Worm (Caenorhabditis elegans) whole organism, midembryonic: Measurements from ENCODE around the gene M163.8.

Experiments used
- T22C8.4 ChIP-seq: fragments of 200-800 bp; sonication (Bioruptor generic); IDR thresholded peaks from 2 replicates; pipeline ENCODE4 v1.3.6; 2022; ENCODE audit warnings: missing genetic modification characterization, missing compliant biosample characterization
- cog-1 ChIP-seq: sonication (generic microtip); optimal IDR thresholded peaks from 2 replicates; lab custom pipeline; 2016; ENCODE audit warnings: missing genetic modification characterization, missing compliant biosample characterization
- flt-1 ChIP-seq: fragments of 200-800 bp; sonication (Bioruptor generic); IDR thresholded peaks from 2 replicates; pipeline ENCODE4 v1.3.6; 2022; ENCODE audit warnings: missing genetic modification characterization, missing compliant biosample characterization
- klf-2 ChIP-seq: fragments of 200-800 bp; sonication (Bioruptor generic); conservative IDR thresholded peaks from 2 replicates; pipeline ENCODE4 v1.3.6; 2022; ENCODE audit warnings: missing genetic modification reagents, missing genetic modification characterization, missing compliant biosample characterization
- med-1 ChIP-seq: sonication (generic microtip); optimal IDR thresholded peaks from 2 replicates; lab custom pipeline; 2017; ENCODE audit warnings: missing genetic modification characterization, mild to moderate bottlenecking, missing compliant biosample characterization, antibody characterized with exemption, missing genetic modification reagents; ENCODE audit not compliant: insufficient read depth
- ref-1 ChIP-seq: fragments of 200-800 bp; sonication (Bioruptor generic); conservative IDR thresholded peaks from 2 replicates; pipeline ENCODE4 v1.3.6; 2022; ENCODE audit warnings: missing genetic modification reagents, missing genetic modification characterization, missing compliant biosample characterization
- tab-1 ChIP-seq: fragments of 200-800 bp; sonication (Bioruptor generic); IDR thresholded peaks from 2 replicates; pipeline ENCODE4 v1.3.6; 2022; ENCODE audit warnings: missing genetic modification characterization, missing compliant biosample characterization
- ztf-23 ChIP-seq: fragments of 200-800 bp; sonication (Bioruptor generic); IDR thresholded peaks from 2 replicates; pipeline ENCODE4 v1.3.6; 2022; ENCODE audit warnings: missing genetic modification reagents, missing genetic modification characterization, missing compliant biosample characterization
- ztf-29 ChIP-seq: fragments of 200-800 bp; sonication (Bioruptor generic); IDR thresholded peaks from 2 replicates; pipeline ENCODE4 v1.3.6; 2022; ENCODE audit warnings: missing genetic modification reagents, missing genetic modification characterization, missing compliant biosample characterization

ce11 chrX:14481637-14482036 is 3.3 kb upstream of the M163.8 start:
- TF ChIP-seq flt-1 (GFP tag; lab: Robert Waterston, UW) = no peak
- no peak for TF ChIP-seq ztf-23 (GFP tag; lab: Robert Waterston, UW)
- no peak for TF ChIP-seq tab-1
- TF ChIP-seq ref-1 (GFP tag; lab: Robert Waterston, UW) = no peak
- no peak for TF ChIP-seq T22C8.4 (GFP tag; lab: Robert Waterston, UW)
- TF ChIP-seq ztf-29 (GFP tag; lab: Robert Waterston, UW) = no peak
- TF ChIP-seq med-1 (GFP tag; lab: Kevin White, UChicago) = no peak
- TF ChIP-seq klf-2 (GFP tag; lab: Robert Waterston, UW) = no peak
- TF ChIP-seq cog-1 (tag; lab: Kevin White, UChicago) = no peak
